Worm (Caenorhabditis elegans) whole organism, L4 larva: ENCODE data around the gene scl-27.

Source experiments
- T26A8.4 ChIP-seq: fragments of 200-800 bp; sonication (Bioruptor generic); IDR thresholded peaks from 2 replicates; pipeline ENCODE4 v1.3.6; 2022; ENCODE audit warnings: missing genetic modification characterization, missing compliant biosample characterization
- Y48G9A.11 ChIP-seq: fragments of 200-800 bp; sonication (Bioruptor generic); IDR thresholded peaks from 2 replicates; pipeline ENCODE4 v1.3.6; 2022; ENCODE audit warnings: missing genetic modification reagents, missing genetic modification characterization, missing compliant biosample characterization
- ama-1 ChIP-seq: fragments of 150-350 bp; optimal IDR thresholded peaks from 2 replicates; lab custom pipeline; 2014; ENCODE audit warnings: inconsistent platforms, mixed read lengths
- arid-1 ChIP-seq: fragments of 200-800 bp; sonication (Bioruptor generic); conservative IDR thresholded peaks from 2 replicates; pipeline ENCODE4 v1.3.6; 2022; ENCODE audit warnings: missing genetic modification reagents, missing genetic modification characterization, missing compliant biosample characterization
- ceh-20 ChIP-seq: fragments of 200-800 bp; sonication (Bioruptor generic); IDR thresholded peaks from 2 replicates; pipeline ENCODE4 v1.3.6; 2022; ENCODE audit warnings: missing genetic modification reagents, missing genetic modification characterization, missing compliant biosample characterization
- ceh-32 ChIP-seq: sonication (generic microtip); optimal IDR thresholded peaks from 2 replicates; lab custom pipeline; 2016; ENCODE audit warnings: mild to moderate bottlenecking, missing genetic modification characterization, missing compliant biosample characterization; ENCODE audit not compliant: poor library complexity
- ctbp-1 ChIP-seq: fragments of 200-800 bp; sonication (Bioruptor generic); IDR thresholded peaks from 2 replicates; pipeline ENCODE4 v1.3.6; 2022; ENCODE audit warnings: missing genetic modification reagents, missing genetic modification characterization, missing compliant biosample characterization
- daf-12 ChIP-seq: fragments of 150-350 bp; optimal IDR thresholded peaks from 2 replicates; lab custom pipeline; 2014; ENCODE audit warnings: missing biosample characterization, missing genetic modification reagents, missing genetic modification characterization
- daf-19 ChIP-seq: fragments of 200-800 bp; sonication (Bioruptor generic); conservative IDR thresholded peaks from 2 replicates; pipeline ENCODE4 v1.3.6; 2022; ENCODE audit warnings: missing genetic modification characterization, missing compliant biosample characterization
- dmd-9 ChIP-seq: fragments of 200-800 bp; sonication (Bioruptor generic); IDR thresholded peaks from 2 replicates; pipeline ENCODE4 v1.3.6; 2022; ENCODE audit warnings: missing genetic modification reagents, missing genetic modification characterization, missing compliant biosample characterization
- egl-43 ChIP-seq: fragments of 200-800 bp; sonication (Bioruptor generic); IDR thresholded peaks from 2 replicates; pipeline ENCODE4 v1.3.6; 2022; ENCODE audit warnings: missing genetic modification reagents, missing genetic modification characterization, missing compliant biosample characterization
- fkh-10 ChIP-seq: fragments of 150-350 bp; optimal IDR thresholded peaks from 2 replicates; lab custom pipeline; 2014; ENCODE audit warnings: missing biosample characterization, missing genetic modification reagents, missing genetic modification characterization
- fos-1 ChIP-seq: fragments of 150-350 bp; optimal IDR thresholded peaks from 2 replicates; lab custom pipeline; 2014; ENCODE audit warnings: missing biosample characterization, missing genetic modification characterization
- hmg-1.1 ChIP-seq: fragments of 200-800 bp; sonication (Bioruptor generic); IDR thresholded peaks from 2 replicates; pipeline ENCODE4 v1.3.6; 2022; ENCODE audit warnings: missing genetic modification reagents, missing genetic modification characterization, missing compliant biosample characterization
- lin-15B ChIP-seq: fragments of 150-350 bp; sonication (generic microtip); optimal IDR thresholded peaks from 3 replicates; lab custom pipeline; 2014; ENCODE audit warnings: missing biosample characterization, missing genetic modification characterization
- lin-39 ChIP-seq: fragments of 150-350 bp; optimal IDR thresholded peaks from 2 replicates; lab custom pipeline; 2014; ENCODE audit warnings: missing biosample characterization, missing genetic modification reagents, missing genetic modification characterization
- lsy-2 ChIP-seq, 2 experiments: fragments of 150-350 bp in 1 of 2; sonication (generic microtip) in 1 of 2; optimal IDR thresholded peaks; 2 replicates each; lab custom pipeline; 2014 to 2017; ENCODE audit warnings: missing biosample characterization in 2 of 2, missing genetic modification characterization in 2 of 2
- mes-2 ChIP-seq: sonication (generic microtip); optimal IDR thresholded peaks from 2 replicates; lab custom pipeline; 2016; ENCODE audit warnings: missing genotype, mild to moderate bottlenecking, missing genetic modification characterization, missing compliant biosample characterization; ENCODE audit not compliant: poor library complexity, severe bottlenecking
- nhr-102 ChIP-seq: sonication (generic microtip); optimal IDR thresholded peaks from 2 replicates; lab custom pipeline; 2016; ENCODE audit warnings: mild to moderate bottlenecking, missing genetic modification characterization, moderate library complexity, missing compliant biosample characterization
- nhr-111 ChIP-seq: fragments of 200-800 bp; sonication (Bioruptor generic); optimal IDR thresholded peaks from 2 replicates; lab custom pipeline; 2018; ENCODE audit warnings: mild to moderate bottlenecking, missing genetic modification characterization, missing compliant biosample characterization
- nhr-237 ChIP-seq: sonication (generic microtip); optimal IDR thresholded peaks from 2 replicates; lab custom pipeline; 2017; ENCODE audit warnings: missing biosample characterization, missing genetic modification characterization
- nhr-41 ChIP-seq: fragments of 200-800 bp; sonication (Bioruptor generic); IDR thresholded peaks from 2 replicates; pipeline ENCODE4 v1.3.6; 2022; ENCODE audit warnings: missing genetic modification reagents, missing genetic modification characterization, missing compliant biosample characterization
- nhr-42 ChIP-seq: fragments of 200-800 bp; sonication (Bioruptor generic); IDR thresholded peaks from 2 replicates; pipeline ENCODE4 v1.3.6; 2022; ENCODE audit warnings: missing genetic modification characterization, missing compliant biosample characterization
- nhr-48 ChIP-seq: sonication (generic microtip); optimal IDR thresholded peaks from 2 replicates; lab custom pipeline; 2016; ENCODE audit warnings: mild to moderate bottlenecking, missing genetic modification characterization, missing compliant biosample characterization
- nhr-6 ChIP-seq: fragments of 150-350 bp; optimal IDR thresholded peaks from 2 replicates; lab custom pipeline; 2014; ENCODE audit warnings: missing biosample characterization, missing genetic modification characterization
- nhr-77 ChIP-seq: fragments of 150-350 bp; optimal IDR thresholded peaks from 2 replicates; lab custom pipeline; 2014; ENCODE audit warnings: missing biosample characterization, missing genetic modification characterization
- rbr-2 ChIP-seq: sonication (generic microtip); optimal IDR thresholded peaks from 2 replicates; lab custom pipeline; 2016; ENCODE audit warnings: missing genotype, missing genetic modification characterization, missing compliant biosample characterization
- snpc-1.2 ChIP-seq: fragments of 200-800 bp; sonication (Bioruptor generic); IDR thresholded peaks from 2 replicates; pipeline ENCODE4 v1.3.6; 2022; ENCODE audit warnings: missing genetic modification reagents, missing genetic modification characterization, missing compliant biosample characterization
- tag-97 ChIP-seq: fragments of 200-800 bp; sonication (Bioruptor generic); IDR thresholded peaks from 2 replicates; pipeline ENCODE4 v1.3.6; 2022; ENCODE audit warnings: missing genetic modification characterization, missing compliant biosample characterization
- tra-1 ChIP-seq: fragments of 200-800 bp; sonication (Bioruptor generic); IDR thresholded peaks from 2 replicates; pipeline ENCODE4 v1.3.6; 2022; ENCODE audit warnings: missing genetic modification reagents, missing genetic modification characterization, missing compliant biosample characterization
- unc-62 ChIP-seq, 3 experiments: fragments of 150-350 bp in 1 of 3; sonication (generic microtip); optimal IDR thresholded peaks in 2 of 3; peaks in 1 of 3; 1 replicate in 1 of 3; 2 replicates in 2 of 3; lab custom pipeline; 2014 to 2017; ENCODE audit warnings: missing biosample characterization in 3 of 3, missing genetic modification characterization in 3 of 3, missing genetic modification reagents in 3 of 3, missing genotype in 1 of 3
- zip-11 ChIP-seq: fragments of 200-800 bp; sonication (Bioruptor generic); IDR thresholded peaks from 2 replicates; pipeline ENCODE4 v1.3.6; 2022; ENCODE audit warnings: missing genetic modification characterization, missing compliant biosample characterization
- zip-2 ChIP-seq: fragments of 150-350 bp; optimal IDR thresholded peaks from 2 replicates; lab custom pipeline; 2014; ENCODE audit warnings: missing biosample characterization, missing genetic modification characterization
- ztf-7 ChIP-seq: fragments of 150-350 bp; optimal IDR thresholded peaks from 2 replicates; lab custom pipeline; 2014; ENCODE audit warnings: missing biosample characterization, missing genetic modification characterization

Gene scl-27

DNA sequence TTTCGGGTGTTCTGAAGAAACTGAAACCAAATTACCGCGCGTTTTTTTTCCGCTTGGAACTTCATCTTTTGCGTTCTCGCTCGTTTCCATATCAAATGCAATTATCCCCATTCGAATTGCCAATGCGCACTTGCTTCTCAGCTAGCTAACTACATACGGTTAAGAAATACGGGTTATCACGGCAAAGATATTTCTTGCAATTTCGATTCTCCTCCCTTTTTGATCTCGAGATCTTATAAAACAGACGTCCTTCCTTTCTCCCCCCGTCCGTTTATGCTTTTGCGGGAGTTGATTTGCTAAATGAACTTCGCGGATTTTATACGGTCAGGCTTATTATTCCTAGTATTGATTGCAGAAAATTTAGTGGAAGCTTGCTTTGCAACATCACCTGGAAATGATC lies 29.0 kb downstream of the scl-27 start, which contains the start of gene B0554.4:
B0554.4 (plus strand) TSS at position 301 of the 400 bp plus-strand sequence.
- TF ChIP-seq ceh-20 (GFP tag; lab: Robert Waterston, UW) (no peak), unc-62 (GFP tag; optimal IDR thresholded peaks at IDR 0.05 in 1 of 2; lab: Kevin White, UChicago) (peak in 1 of 2 experiments; percentile 75), unc-62 (tag; optimal IDR thresholded peaks at IDR 0.05; lab: Kevin White, UChicago) (no peak), zip-2 (tag; lab: Kevin White, UChicago) (no peak), daf-19 (GFP tag; lab: Robert Waterston, UW) (no peak)

DNA sequence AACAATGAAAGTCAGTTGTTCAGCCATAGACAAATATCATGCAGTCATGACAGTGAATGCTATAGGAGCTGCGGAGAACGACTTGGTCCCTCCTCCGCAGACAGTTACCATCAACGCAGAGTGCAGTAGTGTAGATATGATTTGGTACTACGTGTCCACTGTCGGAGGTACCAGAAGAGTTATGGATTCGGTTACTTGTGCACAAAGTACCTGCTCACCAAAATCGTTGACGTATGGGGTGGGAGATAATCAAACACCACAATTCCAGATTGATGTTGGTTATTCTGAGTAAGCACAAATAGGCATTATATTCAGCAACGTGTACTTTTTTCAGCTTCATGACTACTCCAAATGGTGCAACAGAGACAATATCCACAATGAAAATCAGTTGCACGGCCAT lies 33.2 kb downstream of the scl-27 start:
- TF ChIP-seq unc-62 (GFP tag; optimal IDR thresholded peaks at IDR 0.05 in 1 of 2; lab: Kevin White, UChicago) (peak in 1 of 2 experiments; percentile 94), unc-62 (tag; optimal IDR thresholded peaks at IDR 0.05; lab: Kevin White, UChicago) (no peak), arid-1 (GFP tag; lab: Robert Waterston, UW) (no peak), nhr-102 (tag; lab: Kevin White, UChicago) (no peak)

ce11 chrV:433898-434297 lies 34.1 kb downstream of the scl-27 start, which contains the start of gene B0554.2:
TSS of gene B0554.2 (plus strand) at chrV:434198.
- no peak for TF ChIP-seq nhr-6 (tag; lab: Kevin White, UChicago)
- TF ChIP-seq nhr-48 (tag; lab: Kevin White, UChicago): no peak
- TF ChIP-seq dmd-9 (GFP tag; lab: Robert Waterston, UW): no peak
- no peak for TF ChIP-seq nhr-237 (tag; lab: Kevin White, UChicago)
- no peak for TF ChIP-seq mes-2
- TF ChIP-seq nhr-42 (GFP tag; lab: Robert Waterston, UW): no peak
- no peak for TF ChIP-seq ceh-32 (tag; lab: Kevin White, UChicago)
- TF ChIP-seq nhr-77 (tag; lab: Kevin White, UChicago): no peak
- TF ChIP-seq ctbp-1: no peak
- TF ChIP-seq rbr-2 (tag; lab: Kevin White, UChicago): no peak
- TF ChIP-seq zip-11 (GFP tag; lab: Robert Waterston, UW): no peak
- TF ChIP-seq ama-1 (lab: Kevin White, UChicago): no peak
- no peak for TF ChIP-seq ztf-7 (tag; lab: Kevin White, UChicago)
- TF ChIP-seq nhr-41 (GFP tag; lab: Robert Waterston, UW): no peak
- TF ChIP-seq hmg-1.1 (GFP tag; lab: Robert Waterston, UW): no peak
- TF ChIP-seq tag-97 (GFP tag; lab: Robert Waterston, UW): no peak
- no peak for TF ChIP-seq lsy-2 (tag; optimal IDR thresholded peaks at IDR 0.05; lab: Kevin White, UChicago)
- TF ChIP-seq nhr-111 (GFP tag; lab: Kevin White, UChicago): no peak

DNA sequence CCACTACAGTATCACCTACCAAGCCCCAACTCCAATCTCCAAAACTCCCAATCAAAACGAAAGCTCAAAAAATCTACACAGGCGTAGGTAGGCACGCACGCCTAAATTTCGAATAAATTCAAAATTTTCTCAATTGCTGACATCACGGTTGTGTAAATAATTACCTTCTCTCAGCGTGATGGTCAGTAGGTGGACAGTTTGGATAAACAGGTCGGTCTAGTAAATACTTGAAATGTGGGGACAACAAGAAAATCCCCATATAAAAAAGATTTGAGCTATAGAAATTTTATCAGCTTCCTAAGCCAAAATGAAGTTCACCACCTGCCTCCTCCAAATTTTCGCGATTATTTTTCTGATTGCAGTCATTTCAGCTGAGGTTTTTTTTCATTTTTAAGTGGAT lies 38.3 kb downstream of the scl-27 start, which contains the start of gene B0554.1:
B0554.1 (plus strand) TSS at position 301 of the 400 bp plus-strand sequence.
- TF ChIP-seq ceh-20 (GFP tag; lab: Robert Waterston, UW) (no peak), daf-12 (tag; lab: Kevin White, UChicago) (no peak), tra-1 (no peak), ama-1 (lab: Kevin White, UChicago) (no peak), T26A8.4 (GFP tag; lab: Robert Waterston, UW) (no peak), zip-2 (tag; lab: Kevin White, UChicago) (no peak), egl-43 (GFP tag; lab: Robert Waterston, UW) (no peak), snpc-1.2 (GFP tag; lab: Robert Waterston, UW) (no peak), lin-15B (no peak), fos-1 (tag; lab: Kevin White, UChicago) (no peak), ctbp-1 (no peak), lin-39 (no peak), Y48G9A.11 (GFP tag; lab: Robert Waterston, UW) (no peak), nhr-48 (tag; lab: Kevin White, UChicago) (no peak), fkh-10 (GFP tag; lab: Kevin White, UChicago) (no peak)
